Fruit fly (Drosophila melanogaster) whole organism, embryonic: ENCODE measurements around the gene dmrt93B.

Source experiments
- CG5180 ChIP-seq: fragments of 200-800 bp; sonication (Bioruptor generic); optimal IDR thresholded peaks from 3 replicates; lab custom pipeline; 2017; ENCODE audit warnings: missing biosample characterization, missing genetic modification characterization, mild to moderate bottlenecking, moderate library complexity, missing genetic modification reagents
- Dad ChIP-seq: fragments of 200-800 bp; sonication (Bioruptor generic); optimal IDR thresholded peaks from 3 replicates; lab custom pipeline; 2016; ENCODE audit warnings: missing biosample characterization, missing genetic modification characterization
- Dip2 ChIP-seq: fragments of 200-800 bp; sonication (Bioruptor generic); IDR thresholded peaks from 2 replicates; pipeline ENCODE4 v1.3.6; 2022; ENCODE audit warnings: missing biosample characterization, missing genetic modification characterization
- Gsc ChIP-seq: fragments of 200-800 bp; sonication (Bioruptor generic); IDR thresholded peaks from 2 replicates; pipeline ENCODE4 v1.3.6; 2022; ENCODE audit warnings: missing biosample characterization, missing genetic modification characterization
- lilli ChIP-seq: fragments of 200-800 bp; sonication (Bioruptor generic); optimal IDR thresholded peaks from 3 replicates; lab custom pipeline; 2016; ENCODE audit warnings: missing biosample characterization, missing genetic modification characterization

DNA sequence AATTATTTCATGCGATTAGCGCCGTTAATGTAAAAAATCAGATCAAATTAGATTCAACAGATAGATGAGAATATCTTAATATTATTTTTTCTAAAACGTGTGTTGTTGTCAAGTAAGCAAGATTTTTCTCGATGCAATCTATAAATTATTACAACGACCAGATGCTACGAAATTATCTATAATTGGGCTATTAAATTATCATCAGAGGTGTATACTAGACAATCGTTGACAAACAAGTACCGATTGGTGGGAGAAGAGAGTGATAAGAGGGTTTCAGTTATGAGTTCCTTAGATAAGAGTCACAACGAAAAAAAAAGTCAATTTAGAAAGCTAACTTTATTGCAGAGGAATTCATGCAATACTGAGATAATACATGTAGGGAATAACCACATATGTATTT lies 6.3 kb upstream of the dmrt93B start:
- TF ChIP-seq Dad (GFP tag; lab: Kevin White, UChicago): no peak
- TF ChIP-seq CG5180 (GFP tag; lab: Kevin White, UChicago): no peak
- no peak for TF ChIP-seq lilli (GFP tag; lab: Kevin White, UChicago)
- TF ChIP-seq Gsc (GFP tag; lab: Robert Waterston, UW): no peak
- no peak for TF ChIP-seq Dip2 (GFP tag; lab: Robert Waterston, UW)
